Worm (Caenorhabditis elegans): Measurements from ENCODE around the gene rps-24.

- TF ChIP-seq T22C8.4 (GFP tag; IDR thresholded peaks at IDR 0.05) (no peak), med-1 (GFP tag; optimal IDR thresholded peaks at IDR 0.05; ENCODE audit: insufficient read depth) (no peak), ref-1 (GFP tag; conservative IDR thresholded peaks at IDR 0.05) (no peak), tab-1 (GFP tag; IDR thresholded peaks at IDR 0.05) (no peak), flt-1 (GFP tag; IDR thresholded peaks at IDR 0.05) (no peak), cog-1 (tag; optimal IDR thresholded peaks at IDR 0.05) (peak; percentile 25)
Observed at ce11 chrIV:366406-366805, 19.3 kb upstream of the rps-24 start.
